Fruit fly (Drosophila melanogaster): ENCODE data around the gene zuc.

The zuc gene

DNA sequence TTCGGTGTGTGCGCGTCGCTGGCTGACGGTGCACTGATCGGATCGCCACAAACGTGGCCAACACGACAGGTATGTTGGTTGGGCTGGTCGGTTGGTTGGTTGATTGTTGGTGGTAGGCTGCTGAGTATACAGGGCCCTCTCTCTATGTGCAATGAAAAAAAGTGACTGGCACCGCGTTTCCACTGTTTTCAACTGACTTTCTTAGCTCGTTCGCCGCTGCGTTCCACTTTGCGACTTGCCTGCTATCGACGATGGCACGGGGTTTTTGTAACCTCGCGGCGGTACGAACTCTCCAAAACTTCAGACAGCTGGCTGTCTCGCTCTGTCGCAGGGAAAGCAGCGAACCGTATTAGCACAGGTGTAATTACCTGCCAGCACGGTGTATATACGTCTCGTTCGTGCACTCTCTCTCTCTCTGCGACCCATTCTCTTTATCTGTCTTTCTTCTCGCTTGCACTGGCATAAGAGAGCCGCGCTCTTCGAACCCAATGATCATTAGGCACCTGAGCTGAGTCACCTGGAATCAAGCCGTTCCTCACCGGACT is 18.8 kb downstream of the zuc start (continued):
- TF ChIP-seq h (GFP tag; optimal IDR thresholded peaks at IDR 0.05) (peak; percentile 75), Dif (GFP tag; optimal IDR thresholded peaks at IDR 0.05; ENCODE audit: partially characterized antibody) (peak; percentile 84), jim (GFP tag; optimal IDR thresholded peaks at IDR 0.05) (peak; percentile 59), CrebA (GFP tag; optimal IDR thresholded peaks at IDR 0.05; ENCODE audit: borderline replicate concordance) (no peak), GATAd (GFP tag; optimal IDR thresholded peaks at IDR 0.05) (no peak), dmrt93B (GFP tag; optimal IDR thresholded peaks at IDR 0.05) (no peak), Jra (GFP tag; optimal IDR thresholded peaks at IDR 0.05) (peak; percentile 46), Vsx2 (GFP tag; optimal IDR thresholded peaks at IDR 0.05; ENCODE audit: partially characterized antibody) (peak; percentile 81)

DNA sequence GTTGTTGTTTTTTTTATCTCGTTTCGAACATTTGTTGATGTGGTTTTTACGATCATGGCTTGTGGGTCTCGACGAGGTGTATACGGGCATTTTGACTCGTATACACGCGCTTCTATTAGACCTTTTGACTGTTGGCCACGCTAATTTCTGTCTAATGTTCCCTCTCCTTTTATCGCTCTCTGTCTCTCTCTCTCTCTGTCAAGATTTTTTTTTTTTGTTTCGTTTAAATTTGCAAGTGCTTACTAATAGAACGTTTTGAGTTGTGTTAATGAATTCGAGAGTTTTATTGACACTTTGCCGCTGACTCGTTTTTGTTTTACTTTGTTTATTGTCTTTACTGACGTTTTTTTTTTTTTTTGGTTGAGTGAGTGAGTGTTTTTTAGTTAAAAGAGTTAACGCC is 19.3 kb downstream of the zuc start:
- no peak for TF ChIP-seq Hr83 (GFP tag; optimal IDR thresholded peaks at IDR 0.05; ENCODE audit: poor library complexity, severe bottlenecking)
- no peak for TF ChIP-seq N (GFP tag; optimal IDR thresholded peaks at IDR 0.05)

DNA sequence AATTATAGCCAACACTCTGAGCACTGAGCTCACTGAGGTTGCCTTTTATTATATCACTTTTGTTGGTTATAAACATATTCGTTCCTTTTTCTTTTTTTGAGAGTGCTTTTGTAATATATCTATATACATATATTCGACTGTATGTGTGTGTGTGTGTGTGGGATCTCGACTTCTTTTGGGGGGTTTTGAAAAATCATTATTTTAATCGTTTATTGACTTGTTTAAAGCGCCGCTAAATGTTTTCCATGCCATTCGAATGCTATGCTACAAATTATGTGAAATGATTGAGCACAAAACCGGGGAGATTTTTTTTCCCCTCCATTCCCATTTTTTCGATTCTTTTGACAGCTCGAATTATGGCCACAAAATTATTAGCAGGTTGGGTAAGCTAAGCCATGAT is 20.3 kb downstream of the zuc start:
- TF ChIP-seq jim (GFP tag; optimal IDR thresholded peaks at IDR 0.05): no peak
- no peak for TF ChIP-seq rgr (GFP tag; optimal IDR thresholded peaks at IDR 0.05)
- TF ChIP-seq fru (GFP tag; optimal IDR thresholded peaks at IDR 0.05): no peak
- no peak for TF ChIP-seq Rel (GFP tag; optimal IDR thresholded peaks at IDR 0.05)
- peak; percentile 73 for TF ChIP-seq Rel (tag; optimal IDR thresholded peaks at IDR 0.05)

DNA sequence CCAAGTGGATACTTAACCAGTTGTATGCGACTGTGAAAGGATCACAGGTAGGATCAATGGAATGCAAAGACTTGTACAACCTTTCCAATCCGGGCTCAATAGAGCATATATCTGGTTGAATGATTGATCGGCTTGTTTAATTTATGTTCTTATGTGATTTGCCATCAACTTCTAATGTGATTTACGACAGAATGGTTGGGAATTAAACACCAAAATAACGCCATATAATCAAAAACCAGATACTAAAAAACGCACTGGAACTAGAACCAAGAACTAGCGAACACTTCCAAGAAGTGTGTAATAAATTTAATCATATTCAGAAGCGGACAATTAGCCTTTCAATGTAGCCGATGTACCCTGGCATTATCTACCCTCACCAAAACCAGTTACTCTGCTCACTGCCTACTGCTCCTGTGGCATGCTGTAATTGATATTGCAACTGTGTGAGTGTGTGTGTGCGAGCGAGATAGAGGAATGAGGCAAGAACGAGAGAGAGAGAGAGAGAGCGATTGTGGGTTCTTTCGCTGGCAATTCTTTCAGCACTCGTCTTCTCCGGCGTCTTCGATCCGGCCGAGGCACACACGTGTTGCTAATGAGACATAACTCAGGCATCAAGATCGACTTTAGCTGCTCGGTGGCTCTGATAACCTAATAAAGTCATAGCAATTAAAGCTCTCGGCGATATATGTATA is 21.0 kb downstream of the zuc start:
- TF ChIP-seq br (GFP tag; optimal IDR thresholded peaks at IDR 0.05) (peak; percentile 39), CG9705 (GFP tag; optimal IDR thresholded peaks at IDR 0.05) (peak; percentile 5), Sp1 (GFP tag; optimal IDR thresholded peaks at IDR 0.05) (peak; percentile 55), N (GFP tag; optimal IDR thresholded peaks at IDR 0.05) (no peak), fru (GFP tag; optimal IDR thresholded peaks at IDR 0.05) (peak; percentile 48), HLH106 (tag; optimal IDR thresholded peaks at IDR 0.05) (peak; percentile 39), foxo (GFP tag; optimal IDR thresholded peaks at IDR 0.05) (peak in 1 of 2 experiments; percentile 57), OdsH (GFP tag; optimal IDR thresholded peaks at IDR 0.05) (peak; percentile 9), Dif (GFP tag; optimal IDR thresholded peaks at IDR 0.05; ENCODE audit: partially characterized antibody) (peak; percentile 37), Hnf4 (GFP tag; optimal IDR thresholded peaks at IDR 0.05) (peak; percentile 36), ey (GFP tag; optimal IDR thresholded peaks at IDR 0.05) (peak; percentile 54), pan (optimal IDR thresholded peaks at IDR 0.05) (no peak), GATAd (GFP tag; optimal IDR thresholded peaks at IDR 0.05) (no peak), woc (GFP tag; optimal IDR thresholded peaks at IDR 0.05) (peak; percentile 81), tai (GFP tag; optimal IDR thresholded peaks at IDR 0.05) (no peak), psq (GFP tag; optimal IDR thresholded peaks at IDR 0.05) (peak; percentile 44), Rel (GFP tag; optimal IDR thresholded peaks at IDR 0.05) (no peak), Rel (tag; optimal IDR thresholded peaks at IDR 0.05) (no peak), Jra (GFP tag; optimal IDR thresholded peaks at IDR 0.05) (peak; percentile 25), h (GFP tag; optimal IDR thresholded peaks at IDR 0.05) (peak; percentile 60), dmrt93B (GFP tag; optimal IDR thresholded peaks at IDR 0.05) (peak; percentile 57), rgr (GFP tag; optimal IDR thresholded peaks at IDR 0.05) (peak; percentile 18), Mio (GFP tag; optimal IDR thresholded peaks at IDR 0.05) (no peak), dl (GFP tag; optimal IDR thresholded peaks at IDR 0.05; ENCODE audit: insufficient read depth in 1 of 2, partially characterized antibody in 2 of 2) (peak in 1 of 2 experiments; percentile 15)

DNA sequence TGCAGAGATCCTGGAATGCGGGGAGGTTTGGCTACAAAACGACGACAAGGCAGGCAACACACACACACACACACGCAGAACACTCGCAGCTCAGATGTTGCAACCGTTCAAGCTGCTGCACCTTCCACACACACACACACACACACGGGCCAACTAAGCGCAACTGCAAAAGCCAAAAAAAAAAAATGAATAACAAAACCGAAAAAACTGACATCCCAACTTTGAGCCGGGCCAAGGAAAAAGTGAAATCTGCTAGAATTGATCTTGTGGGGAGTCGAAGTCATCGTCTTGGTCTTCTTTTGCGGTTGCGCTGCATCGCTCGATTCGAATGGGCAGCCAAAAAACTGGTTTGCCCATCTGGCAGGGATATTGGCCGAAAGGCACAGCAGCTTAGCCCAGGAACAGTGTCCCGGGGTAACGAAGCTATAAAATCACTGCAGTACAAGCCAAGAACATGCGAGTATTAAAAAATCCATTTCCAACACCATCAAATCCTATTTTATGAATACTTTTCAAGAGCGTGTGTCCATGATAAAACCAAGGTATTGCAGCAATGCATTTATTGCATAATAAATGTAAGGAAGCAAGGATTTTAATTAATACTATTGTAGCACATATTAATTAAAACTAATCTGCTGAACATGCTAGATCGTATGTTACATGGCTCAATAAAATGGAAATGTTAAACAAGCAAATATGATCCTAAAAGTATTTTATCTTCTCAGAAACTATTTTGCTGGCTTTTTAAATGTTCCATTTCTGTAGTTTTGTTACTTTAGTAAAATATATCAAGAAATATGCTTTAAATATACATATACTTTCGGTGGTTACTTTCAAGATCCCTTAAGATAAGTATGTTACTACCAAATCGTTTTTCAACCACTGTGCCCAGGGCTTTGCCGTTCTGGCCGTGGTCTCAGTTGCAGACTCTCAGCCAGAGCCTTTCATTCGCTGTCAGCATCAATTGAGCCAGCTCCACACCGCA is 23.8 kb downstream of the zuc start:
- TF ChIP-seq brk (GFP tag; optimal IDR thresholded peaks at IDR 0.05): no peak
- no peak for TF ChIP-seq rgr (GFP tag; optimal IDR thresholded peaks at IDR 0.05)
- no peak for TF ChIP-seq jim (GFP tag; optimal IDR thresholded peaks at IDR 0.05)
- TF ChIP-seq dsf (GFP tag; optimal IDR thresholded peaks at IDR 0.05; ENCODE audit: borderline replicate concordance): no peak
- peak; percentile 61 for TF ChIP-seq Rel (GFP tag; optimal IDR thresholded peaks at IDR 0.05)
- no peak for TF ChIP-seq Rel (tag; optimal IDR thresholded peaks at IDR 0.05)
- no peak for TF ChIP-seq tai (GFP tag; optimal IDR thresholded peaks at IDR 0.05)
- TF ChIP-seq woc (GFP tag; optimal IDR thresholded peaks at IDR 0.05): peak; percentile 48
- no peak for TF ChIP-seq Hnf4 (GFP tag; optimal IDR thresholded peaks at IDR 0.05)
- TF ChIP-seq foxo (GFP tag; optimal IDR thresholded peaks at IDR 0.05): peak in 1 of 2 experiments; percentile 41
- TF ChIP-seq HLH106 (tag; optimal IDR thresholded peaks at IDR 0.05): peak; percentile 41
- no peak for TF ChIP-seq CG9705 (GFP tag; optimal IDR thresholded peaks at IDR 0.05)
- no peak for TF ChIP-seq N (GFP tag; optimal IDR thresholded peaks at IDR 0.05)
- TF ChIP-seq br (GFP tag; optimal IDR thresholded peaks at IDR 0.05): no peak
- TF ChIP-seq h (GFP tag; optimal IDR thresholded peaks at IDR 0.05): no peak
- TF ChIP-seq Hr83 (GFP tag; optimal IDR thresholded peaks at IDR 0.05; ENCODE audit: poor library complexity, severe bottlenecking): no peak
- TF ChIP-seq GATAd (GFP tag; optimal IDR thresholded peaks at IDR 0.05): no peak
- no peak for TF ChIP-seq Dfd (GFP tag; optimal IDR thresholded peaks at IDR 0.05)
- peak; percentile 2 for TF ChIP-seq Vsx2 (GFP tag; optimal IDR thresholded peaks at IDR 0.05; ENCODE audit: partially characterized antibody)
- TF ChIP-seq dl (GFP tag; optimal IDR thresholded peaks at IDR 0.05; ENCODE audit: insufficient read depth in 1 of 2, partially characterized antibody in 2 of 2): no peak
- peak; percentile 89 for TF ChIP-seq CrebA (GFP tag; optimal IDR thresholded peaks at IDR 0.05; ENCODE audit: borderline replicate concordance)
- peak; percentile 39 for TF ChIP-seq fru (GFP tag; optimal IDR thresholded peaks at IDR 0.05)
- no peak for TF ChIP-seq ey (GFP tag; optimal IDR thresholded peaks at IDR 0.05)
- TF ChIP-seq pan (optimal IDR thresholded peaks at IDR 0.05): no peak
- no peak for TF ChIP-seq Jra (GFP tag; optimal IDR thresholded peaks at IDR 0.05)
- no peak for TF ChIP-seq usp (GFP tag; optimal IDR thresholded peaks at IDR 0.05)
